Fruit fly (Drosophila melanogaster) whole organism, embryonic: ENCODE measurements around the gene CG6415.

ENCODE experiments used
- CG10462 ChIP-seq: fragments of 200-800 bp; sonication (Bioruptor generic); optimal IDR thresholded peaks from 2 replicates; lab custom pipeline; 2016; ENCODE audit warnings: missing biosample characterization, missing genetic modification characterization
- CG11504 ChIP-seq: fragments of 200-800 bp; sonication (Bioruptor generic); optimal IDR thresholded peaks from 3 replicates; lab custom pipeline; 2019; ENCODE audit warnings: missing biosample characterization, mild to moderate bottlenecking, missing genetic modification characterization, moderate library complexity
- CG12391 ChIP-seq: fragments of 200-800 bp; sonication (Bioruptor generic); optimal IDR thresholded peaks from 3 replicates; lab custom pipeline; 2018; ENCODE audit warnings: missing biosample characterization, mild to moderate bottlenecking, missing genetic modification characterization, moderate library complexity
- CG17186 ChIP-seq: fragments of 200-800 bp; sonication (Bioruptor generic); optimal IDR thresholded peaks from 3 replicates; lab custom pipeline; 2017; ENCODE audit warnings: missing biosample characterization, missing genetic modification reagents, missing genetic modification characterization
- CG17829 ChIP-seq: fragments of 200-800 bp; optimal IDR thresholded peaks from 2 replicates; lab custom pipeline; 2019; ENCODE audit warnings: missing biosample characterization, mild to moderate bottlenecking, missing genetic modification characterization, moderate library complexity
- CG18476 ChIP-seq: fragments of 200-800 bp; sonication (Bioruptor generic); optimal IDR thresholded peaks from 2 replicates; lab custom pipeline; 2016; ENCODE audit warnings: missing biosample characterization, mild to moderate bottlenecking, missing genetic modification characterization
- CG2116 ChIP-seq: fragments of 200-800 bp; sonication (Bioruptor generic); optimal IDR thresholded peaks from 3 replicates; lab custom pipeline; 2018; ENCODE audit warnings: missing biosample characterization, mild to moderate bottlenecking, missing genetic modification characterization
- CG2202 ChIP-seq: fragments of 200-800 bp; sonication (Bioruptor generic); optimal IDR thresholded peaks from 2 replicates; lab custom pipeline; 2018; ENCODE audit warnings: missing biosample characterization, mild to moderate bottlenecking, missing genetic modification characterization
- CG2712 ChIP-seq: fragments of 200-800 bp; optimal IDR thresholded peaks from 3 replicates; lab custom pipeline; 2019; ENCODE audit warnings: missing biosample characterization, mild to moderate bottlenecking, missing genetic modification characterization, moderate library complexity
- CG2875 ChIP-seq: fragments of 200-800 bp; sonication (Bioruptor generic); optimal IDR thresholded peaks from 2 replicates; lab custom pipeline; 2017; ENCODE audit warnings: missing biosample characterization, mild to moderate bottlenecking, missing genetic modification characterization, missing genetic modification reagents
- CG3281 ChIP-seq: fragments of 200-800 bp; sonication (Bioruptor generic); optimal IDR thresholded peaks from 3 replicates; lab custom pipeline; 2017; ENCODE audit warnings: missing biosample characterization, mild to moderate bottlenecking, missing genetic modification characterization
- CG34376 ChIP-seq: fragments of 200-800 bp; sonication (Bioruptor generic); optimal IDR thresholded peaks from 2 replicates; lab custom pipeline; 2018; ENCODE audit warnings: missing biosample characterization, mild to moderate bottlenecking, missing genetic modification characterization
- CG3847 ChIP-seq: fragments of 200-800 bp; sonication (Bioruptor generic); IDR thresholded peaks from 2 replicates; pipeline ENCODE4 v1.3.6; 2022; ENCODE audit warnings: missing biosample characterization, missing genetic modification characterization
- CG5245 ChIP-seq: fragments of 200-800 bp; sonication (Bioruptor generic); optimal IDR thresholded peaks from 3 replicates; lab custom pipeline; 2016; ENCODE audit warnings: missing biosample characterization, missing genetic modification characterization
- CG7839 ChIP-seq: fragments of 200-800 bp; sonication (Bioruptor generic); optimal IDR thresholded peaks from 3 replicates; lab custom pipeline; 2018; ENCODE audit warnings: missing biosample characterization, mild to moderate bottlenecking, missing genetic modification characterization, moderate library complexity
- CG8281 ChIP-seq: fragments of 200-800 bp; sonication (Bioruptor generic); optimal IDR thresholded peaks from 2 replicates; lab custom pipeline; 2018; ENCODE audit warnings: missing biosample characterization, mild to moderate bottlenecking, missing genetic modification characterization, moderate library complexity
- Dip2 ChIP-seq: fragments of 200-800 bp; sonication (Bioruptor generic); IDR thresholded peaks from 2 replicates; pipeline ENCODE4 v1.3.6; 2022; ENCODE audit warnings: missing biosample characterization, missing genetic modification characterization
- Dip3 ChIP-seq: fragments of 200-800 bp; sonication (Bioruptor generic); optimal IDR thresholded peaks from 3 replicates; lab custom pipeline; 2016; ENCODE audit warnings: missing biosample characterization, missing genetic modification characterization
- Drgx ChIP-seq: fragments of 200-800 bp; sonication (Bioruptor generic); IDR thresholded peaks from 2 replicates; pipeline ENCODE4 v1.3.6; 2022; ENCODE audit warnings: missing biosample characterization, missing genetic modification characterization
- HmgD ChIP-seq: fragments of 200-800 bp; sonication (Bioruptor generic); optimal IDR thresholded peaks from 3 replicates; lab custom pipeline; 2016; ENCODE audit warnings: missing biosample characterization, missing genetic modification characterization
- Jarid2 ChIP-seq: fragments of 200-800 bp; sonication (Bioruptor generic); optimal IDR thresholded peaks from 3 replicates; lab custom pipeline; 2017; ENCODE audit warnings: mild to moderate bottlenecking, missing biosample characterization, missing genetic modification reagents, missing genetic modification characterization
- MTF-1 ChIP-seq: fragments of 200-800 bp; sonication (Bioruptor generic); optimal IDR thresholded peaks from 2 replicates; lab custom pipeline; 2018; ENCODE audit warnings: missing biosample characterization, mild to moderate bottlenecking, missing genetic modification characterization, borderline replicate concordance
- Max ChIP-seq: fragments of 200-800 bp; sonication (Bioruptor generic); optimal IDR thresholded peaks from 2 replicates; lab custom pipeline; 2016; ENCODE audit warnings: missing biosample characterization, mild to moderate bottlenecking, missing genetic modification characterization
- NC2α ChIP-seq: fragments of 200-800 bp; sonication (Bioruptor generic); optimal IDR thresholded peaks from 2 replicates; lab custom pipeline; 2016; ENCODE audit warnings: missing biosample characterization, missing genetic modification characterization
- NK7.1 ChIP-seq: fragments of 200-800 bp; sonication (Bioruptor generic); optimal IDR thresholded peaks from 3 replicates; lab custom pipeline; 2016; ENCODE audit warnings: missing biosample characterization, missing genetic modification characterization
- Rfx ChIP-seq: fragments of 200-800 bp; sonication (Bioruptor generic); IDR thresholded peaks from 2 replicates; pipeline ENCODE4 v1.3.6; 2022; ENCODE audit warnings: missing biosample characterization, missing genetic modification characterization
- Sry-δ ChIP-seq: fragments of 200-800 bp; sonication (Bioruptor generic); optimal IDR thresholded peaks from 2 replicates; lab custom pipeline; 2016; ENCODE audit warnings: missing biosample characterization, missing genetic modification characterization
- Taf1 ChIP-seq: fragments of 200-800 bp; sonication (Bioruptor generic); IDR thresholded peaks from 2 replicates; pipeline ENCODE4 v1.3.6; 2022; ENCODE audit warnings: missing biosample characterization, missing genetic modification characterization
- Xbp1 ChIP-seq: fragments of 200-800 bp; sonication (Bioruptor generic); optimal IDR thresholded peaks from 3 replicates; lab custom pipeline; 2016; ENCODE audit warnings: missing biosample characterization, mild to moderate bottlenecking, missing genetic modification characterization
- ara ChIP-seq: fragments of 200-800 bp; sonication (Bioruptor generic); IDR thresholded peaks from 2 replicates; pipeline ENCODE4 v1.3.6; 2022; ENCODE audit warnings: missing biosample characterization, missing genetic modification characterization
- ase ChIP-seq: fragments of 200-800 bp; sonication (Bioruptor generic); IDR thresholded peaks from 3 replicates; pipeline ENCODE4 v1.3.6; 2022; ENCODE audit warnings: missing biosample characterization, missing genetic modification characterization
- bab2 ChIP-seq: fragments of 200-800 bp; sonication (Bioruptor generic); optimal IDR thresholded peaks from 2 replicates; lab custom pipeline; 2016; ENCODE audit warnings: missing biosample characterization, missing genetic modification characterization
- bowl ChIP-seq: fragments of 200-800 bp; sonication (Bioruptor generic); IDR thresholded peaks from 2 replicates; pipeline ENCODE4 v1.3.6; 2022; ENCODE audit warnings: missing biosample characterization, missing genetic modification characterization
- bsh ChIP-seq, 2 experiments: fragments of 200-800 bp; sonication (Bioruptor generic); optimal IDR thresholded peaks; 2 replicates each; lab custom pipeline; 2017 to 2018; ENCODE audit warnings: mild to moderate bottlenecking in 2 of 2, missing biosample characterization in 2 of 2, missing genetic modification characterization in 2 of 2, moderate library complexity in 1 of 2
- crc ChIP-seq: fragments of 200-800 bp; sonication (Bioruptor generic); optimal IDR thresholded peaks from 2 replicates; lab custom pipeline; 2016; ENCODE audit warnings: missing biosample characterization, missing genetic modification characterization
- dan ChIP-seq: fragments of 200-800 bp; sonication (Bioruptor generic); IDR thresholded peaks from 2 replicates; pipeline ENCODE4 v1.3.6; 2022; ENCODE audit warnings: missing biosample characterization, missing genetic modification characterization
- dm ChIP-seq: fragments of 200-800 bp; sonication (Bioruptor generic); optimal IDR thresholded peaks from 3 replicates; lab custom pipeline; 2016; ENCODE audit warnings: missing biosample characterization, missing genetic modification characterization
- ems ChIP-seq: fragments of 200-800 bp; sonication (Bioruptor generic); optimal IDR thresholded peaks from 3 replicates; lab custom pipeline; 2016; ENCODE audit warnings: missing biosample characterization, missing genetic modification characterization
- gcm ChIP-seq: fragments of 200-800 bp; sonication (Bioruptor generic); optimal IDR thresholded peaks from 2 replicates; lab custom pipeline; 2019; ENCODE audit warnings: missing biosample characterization, mild to moderate bottlenecking, missing genetic modification characterization, moderate library complexity
- grau ChIP-seq: fragments of 200-800 bp; optimal IDR thresholded peaks from 3 replicates; lab custom pipeline; 2019; ENCODE audit warnings: missing biosample characterization, mild to moderate bottlenecking, missing genetic modification characterization, moderate library complexity
- ken ChIP-seq: fragments of 200-800 bp; sonication (Bioruptor generic); IDR thresholded peaks from 3 replicates; pipeline ENCODE4 v1.3.6; 2022; ENCODE audit warnings: missing biosample characterization, missing genetic modification characterization
- kni ChIP-seq: fragments of 200-800 bp; sonication (Bioruptor generic); optimal IDR thresholded peaks from 3 replicates; lab custom pipeline; 2017; ENCODE audit warnings: mild to moderate bottlenecking, missing biosample characterization, missing genetic modification reagents, missing genetic modification characterization
- lbe ChIP-seq: fragments of 200-800 bp; sonication (Bioruptor generic); optimal IDR thresholded peaks from 2 replicates; lab custom pipeline; 2016; ENCODE audit warnings: missing biosample characterization, mild to moderate bottlenecking, missing genetic modification characterization
- luna ChIP-seq: fragments of 200-800 bp; sonication (Bioruptor generic); optimal IDR thresholded peaks from 2 replicates; lab custom pipeline; 2016; ENCODE audit warnings: missing biosample characterization, missing genetic modification characterization
- mirr ChIP-seq: fragments of 200-800 bp; sonication (Bioruptor generic); optimal IDR thresholded peaks from 3 replicates; lab custom pipeline; 2018; ENCODE audit warnings: missing biosample characterization, mild to moderate bottlenecking, missing genetic modification characterization
- pho ChIP-seq: fragments of 200-800 bp; sonication (Bioruptor generic); optimal IDR thresholded peaks from 2 replicates; lab custom pipeline; 2016; ENCODE audit warnings: missing biosample characterization, missing genetic modification characterization
- stc ChIP-seq: fragments of 200-800 bp; sonication (Bioruptor generic); IDR thresholded peaks from 2 replicates; pipeline ENCODE4 v1.3.6; 2022; ENCODE audit warnings: missing biosample characterization, missing genetic modification characterization
- tin ChIP-seq: fragments of 200-800 bp; sonication (Bioruptor generic); optimal IDR thresholded peaks from 3 replicates; lab custom pipeline; 2016; ENCODE audit warnings: missing biosample characterization, missing genetic modification characterization
- tll ChIP-seq, 2 experiments: fragments of 200-800 bp in 1 of 2; fragments of >200 bp in 1 of 2; sonication (Bioruptor generic) in 1 of 2; optimal IDR thresholded peaks; 2 replicates each; lab custom pipeline; 2017 to 2019; ENCODE audit warnings: missing biosample characterization in 2 of 2, missing genetic modification characterization in 2 of 2, mild to moderate bottlenecking in 1 of 2, moderate library complexity in 1 of 2
- twi ChIP-seq: fragments of 200-800 bp; optimal IDR thresholded peaks from 2 replicates; lab custom pipeline; 2019; ENCODE audit warnings: missing biosample characterization, mild to moderate bottlenecking, missing genetic modification characterization, moderate library complexity

CG6415 gene

DNA sequence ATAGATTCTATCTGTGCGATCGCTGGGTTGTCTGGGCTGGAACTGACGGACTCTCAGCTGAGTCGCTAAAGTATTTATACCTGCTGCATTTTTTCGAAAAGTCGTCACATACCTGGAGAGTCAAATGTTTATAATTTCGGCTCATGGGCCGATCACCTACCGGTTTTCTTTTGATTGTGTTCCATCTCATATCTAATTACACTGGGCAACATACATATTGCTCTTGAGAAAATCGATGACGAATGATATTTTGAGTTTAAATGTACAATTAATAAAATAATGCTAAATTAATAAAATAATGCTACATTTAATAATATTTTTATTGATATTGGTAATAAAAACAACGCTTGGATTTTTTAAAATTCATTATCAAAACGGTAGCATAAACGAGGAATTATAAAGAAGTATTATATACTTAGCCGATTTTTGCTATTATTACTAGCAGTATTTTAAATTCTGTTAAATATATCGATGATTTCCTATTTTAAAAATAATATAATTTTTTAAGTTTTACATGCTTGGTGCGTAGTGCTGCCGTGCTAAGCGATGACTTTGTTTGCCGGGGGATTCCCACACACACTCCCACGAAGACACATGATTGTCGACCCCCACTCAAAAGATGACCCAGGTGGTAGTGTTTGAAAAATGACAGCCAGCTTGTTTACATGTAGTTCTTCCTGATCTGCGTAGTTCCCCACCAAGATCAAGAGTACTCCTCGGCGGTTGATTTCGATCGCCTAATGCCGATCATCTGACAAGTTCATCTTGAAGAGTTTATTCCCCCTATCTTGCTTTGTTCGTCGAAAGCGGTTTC is 14.0 kb upstream of the CG6415 start, which contains the start of gene CG7294 (continued):
- no peak for TF ChIP-seq CG10462 (GFP tag; lab: Kevin White, UChicago)
- TF ChIP-seq CG12391 (tag; lab: Kevin White, UChicago) = peak; percentile 37
- no peak for TF ChIP-seq kni
- no peak for TF ChIP-seq CG34376 (GFP tag; lab: Kevin White, UChicago)
- TF ChIP-seq CG3847 (GFP tag; lab: Robert Waterston, UW) = no peak
- no peak for TF ChIP-seq CG2116 (GFP tag; lab: Kevin White, UChicago)
- peak; percentile 27 for TF ChIP-seq CG17829 (tag; lab: Kevin White, UChicago)
- TF ChIP-seq HmgD (GFP tag; lab: Kevin White, UChicago) = no peak
- TF ChIP-seq luna = no peak
- TF ChIP-seq NC2α = no peak
- TF ChIP-seq Sry-δ (GFP tag; lab: Kevin White, UChicago) = no peak
- no peak for TF ChIP-seq CG2202
- no peak for TF ChIP-seq gcm (GFP tag; lab: Kevin White, UChicago)
- TF ChIP-seq stc (GFP tag; lab: Robert Waterston, UW) = no peak
- TF ChIP-seq Dip3 (GFP tag; lab: Kevin White, UChicago) = no peak
- TF ChIP-seq CG7839 (tag; lab: Kevin White, UChicago) = peak; percentile 28
- TF ChIP-seq bsh (GFP tag; optimal IDR thresholded peaks at IDR 0.05; lab: Kevin White, UChicago) = peak in 1 of 2 experiments; percentile 32
- TF ChIP-seq Xbp1 (GFP tag; lab: Kevin White, UChicago) = no peak
- TF ChIP-seq tll (GFP tag; optimal IDR thresholded peaks at IDR 0.05; lab: Kevin White, UChicago) = no peak
- no peak for TF ChIP-seq dan (GFP tag; lab: Robert Waterston, UW)
- TF ChIP-seq crc (GFP tag; lab: Kevin White, UChicago) = no peak
- TF ChIP-seq CG5245 (GFP tag; lab: Kevin White, UChicago) = no peak
- no peak for TF ChIP-seq CG8281
- TF ChIP-seq grau = peak; percentile 50
- TF ChIP-seq ems = no peak
- TF ChIP-seq bab2 = no peak
- TF ChIP-seq ken = no peak
- no peak for TF ChIP-seq NK7.1
- TF ChIP-seq Rfx = no peak
- TF ChIP-seq CG2712 = peak; percentile 63
- TF ChIP-seq Dip2 = no peak
- TF ChIP-seq Drgx = no peak
- TF ChIP-seq twi (tag; lab: Kevin White, UChicago) = no peak
- peak; percentile 18 for TF ChIP-seq CG3281 (GFP tag; lab: Kevin White, UChicago)
- no peak for TF ChIP-seq ase
- no peak for TF ChIP-seq ara
- no peak for TF ChIP-seq CG17186 (GFP tag; lab: Kevin White, UChicago)
- peak; percentile 60 for TF ChIP-seq CG11504 (tag; lab: Kevin White, UChicago)
- TF ChIP-seq lbe = no peak
- TF ChIP-seq CG2875 (GFP tag; lab: Kevin White, UChicago) = no peak
- TF ChIP-seq bowl (GFP tag; lab: Robert Waterston, UW) = no peak
- no peak for TF ChIP-seq Max (GFP tag; lab: Kevin White, UChicago)
- no peak for TF ChIP-seq mirr (GFP tag; lab: Kevin White, UChicago)
- no peak for TF ChIP-seq MTF-1
- no peak for TF ChIP-seq pho (GFP tag; lab: Kevin White, UChicago)
- TF ChIP-seq dm (GFP tag; lab: Kevin White, UChicago) = no peak
- TF ChIP-seq CG18476 (GFP tag; lab: Kevin White, UChicago) = no peak
- no peak for TF ChIP-seq tin (GFP tag; lab: Kevin White, UChicago)
- no peak for TF ChIP-seq Taf1 (GFP tag; lab: Robert Waterston, UW)
- TF ChIP-seq Jarid2 (GFP tag; lab: Kevin White, UChicago) = no peak
